Fruit fly (Drosophila melanogaster) Kc167 (cell line): ENCODE measurements around the gene Spn75F.

ENCODE experiments used
- Myc ChIP-seq: fragments of >200 bp; optimal IDR thresholded peaks from 2 replicates; lab custom pipeline; 2017; ENCODE audit warnings: missing external identifiers
- Sin3A ChIP-seq: fragments of >200 bp; optimal IDR thresholded peaks from 2 replicates; lab custom pipeline; 2018; ENCODE audit warnings: missing external identifiers
- h ChIP-seq: fragments of >200 bp; optimal IDR thresholded peaks from 3 replicates; lab custom pipeline; 2018; ENCODE audit warnings: missing external identifiers
- insv ChIP-seq: fragments of >200 bp; optimal IDR thresholded peaks from 3 replicates; lab custom pipeline; 2018; ENCODE audit warnings: missing external identifiers
- psq ChIP-seq: fragments of >200 bp; optimal IDR thresholded peaks from 2 replicates; lab custom pipeline; 2017; ENCODE audit warnings: missing external identifiers
- ttk ChIP-seq: sonication (Bioruptor generic); optimal IDR thresholded peaks from 2 replicates; lab custom pipeline; 2017; ENCODE audit warnings: missing external identifiers

Gene Spn75F

DNA sequence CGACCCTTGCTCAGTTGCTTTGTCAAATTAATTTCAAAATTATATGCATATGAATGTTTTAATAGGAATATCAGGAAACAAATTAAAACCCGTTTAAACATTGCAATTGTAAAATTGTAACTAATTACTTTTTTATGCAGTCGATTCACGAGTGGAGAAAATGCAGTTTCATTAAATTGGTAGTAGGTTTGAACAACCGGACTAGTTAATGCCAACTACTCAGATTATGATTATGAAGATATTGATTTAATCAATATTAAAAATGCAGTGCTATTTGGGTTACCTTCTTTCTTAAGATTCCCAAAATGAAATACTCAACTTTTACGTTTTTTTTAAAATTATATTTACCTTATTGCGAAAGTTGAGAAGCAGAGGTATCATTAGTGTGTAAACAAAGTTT is at the start of gene Spn75F:
TSS of gene Spn75F (minus strand) at position 101 of the 400 bp plus-strand sequence.
- TF ChIP-seq ttk (no peak), insv (lab: Kevin White, UChicago) (no peak), Sin3A (lab: Kevin White, UChicago) (no peak), psq (lab: Kevin White, UChicago) (no peak), h (no peak), Myc (lab: Kevin White, UChicago) (no peak)

DNA sequence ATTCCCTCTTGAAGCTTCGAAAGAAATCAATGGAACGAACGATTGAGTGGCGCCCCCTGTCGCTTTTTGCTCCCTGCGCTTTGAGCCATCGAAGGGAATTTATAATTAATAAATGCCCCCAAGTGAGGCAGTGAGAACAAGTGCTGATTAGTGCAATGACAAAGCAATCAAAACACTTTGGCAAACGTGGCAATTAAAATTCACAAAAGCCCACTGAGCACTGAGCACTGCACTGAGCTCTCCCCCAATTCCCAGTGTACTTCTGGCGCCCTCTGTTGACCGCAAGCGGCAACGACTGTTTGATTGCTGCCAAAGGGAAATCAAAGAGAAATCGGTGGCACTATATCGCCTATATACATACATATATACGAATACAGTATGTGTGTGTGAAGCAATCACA is 48.5 kb upstream of the Spn75F start:
- TF ChIP-seq psq (lab: Kevin White, UChicago) = no peak
- TF ChIP-seq Myc (lab: Kevin White, UChicago) = no peak
- TF ChIP-seq Sin3A (lab: Kevin White, UChicago) = no peak
- no peak for TF ChIP-seq ttk
- no peak for TF ChIP-seq insv (lab: Kevin White, UChicago)
- TF ChIP-seq h = no peak

DNA sequence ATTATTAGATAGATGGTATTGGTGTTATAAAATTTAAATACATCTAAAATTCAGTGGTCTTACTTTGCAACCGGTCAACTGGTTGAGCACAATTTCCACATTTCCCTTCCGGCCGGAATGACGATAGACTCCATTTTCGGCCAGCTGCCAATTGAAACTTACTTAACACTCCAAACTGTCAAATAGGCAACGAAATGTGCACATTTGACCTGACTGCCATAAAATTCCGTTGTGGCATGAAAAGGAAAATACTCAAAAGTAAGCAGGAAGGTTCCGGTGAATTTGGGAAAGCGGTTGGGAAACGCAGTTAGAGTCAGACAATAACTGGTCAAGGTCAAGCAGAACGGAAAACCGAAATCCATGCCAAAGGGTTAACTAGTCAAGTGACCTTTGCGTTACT is 47.2 kb upstream of the Spn75F start:
- TF ChIP-seq psq (lab: Kevin White, UChicago) (no peak), Sin3A (lab: Kevin White, UChicago) (no peak), Myc (lab: Kevin White, UChicago) (no peak), h (no peak), ttk (no peak), insv (lab: Kevin White, UChicago) (no peak)

DNA sequence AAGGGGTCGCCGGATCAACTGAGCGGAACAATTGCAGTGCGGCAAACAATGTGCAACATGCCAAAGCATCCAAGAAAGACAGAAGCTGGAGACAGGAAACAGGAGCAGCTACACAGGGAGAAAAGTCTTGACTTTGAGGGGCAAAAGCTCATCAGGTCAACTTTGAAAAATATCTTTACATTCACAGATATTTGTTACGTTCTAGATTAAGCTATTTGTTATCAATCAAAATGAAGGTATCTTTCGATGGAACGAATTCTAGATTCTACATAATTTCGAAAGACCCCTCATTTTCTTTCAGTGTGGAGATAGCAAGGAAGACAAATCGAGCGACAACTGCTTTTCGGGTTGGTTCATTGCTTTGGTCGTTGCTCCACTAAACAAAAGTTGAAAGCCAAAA is 45.9 kb upstream of the Spn75F start:
- TF ChIP-seq h = no peak
- TF ChIP-seq insv (lab: Kevin White, UChicago) = no peak
- TF ChIP-seq Myc (lab: Kevin White, UChicago) = no peak
- TF ChIP-seq psq (lab: Kevin White, UChicago) = no peak
- TF ChIP-seq ttk = no peak
- no peak for TF ChIP-seq Sin3A (lab: Kevin White, UChicago)

DNA sequence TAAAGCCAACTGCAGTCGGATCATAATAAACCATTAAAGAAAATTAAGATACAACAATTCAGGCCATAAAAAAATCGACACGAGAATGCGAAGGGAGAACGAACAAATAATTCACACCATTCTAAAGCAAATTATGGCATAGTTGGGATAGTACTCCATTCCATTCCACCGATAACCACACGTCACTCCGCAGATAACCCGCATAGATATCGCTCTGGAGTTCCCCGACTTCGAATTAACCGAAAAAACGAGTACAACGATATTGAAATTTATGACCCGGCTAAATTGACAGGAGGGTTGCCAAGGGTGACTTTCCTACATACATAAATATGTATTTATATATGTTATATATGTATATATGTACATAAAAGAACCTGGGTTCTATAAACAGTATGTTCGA is 45.3 kb upstream of the Spn75F start:
- TF ChIP-seq h = no peak
- TF ChIP-seq psq (lab: Kevin White, UChicago) = no peak
- no peak for TF ChIP-seq Sin3A (lab: Kevin White, UChicago)
- TF ChIP-seq insv (lab: Kevin White, UChicago) = no peak
- no peak for TF ChIP-seq Myc (lab: Kevin White, UChicago)
- no peak for TF ChIP-seq ttk

DNA sequence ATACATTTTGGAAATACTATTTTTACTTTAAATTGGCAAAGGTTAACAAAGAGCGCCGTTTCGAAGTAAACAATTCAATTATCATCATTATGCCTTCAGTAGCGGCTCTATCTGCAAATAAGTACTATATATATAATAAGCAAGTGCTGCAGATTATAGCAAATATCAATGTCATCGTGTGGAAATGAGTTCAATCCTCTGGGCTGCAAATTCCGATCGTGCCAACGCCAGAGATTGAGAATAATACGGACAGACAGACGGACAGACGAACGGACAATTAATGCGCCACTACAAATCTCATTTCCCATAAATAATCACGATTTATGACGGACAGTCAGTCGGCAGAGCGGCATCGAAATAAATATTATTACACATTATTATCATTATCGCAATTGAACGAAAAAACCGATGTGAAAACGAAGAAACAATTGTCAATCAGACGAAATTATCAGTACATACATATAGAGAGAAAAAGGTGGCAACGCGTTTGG is 44.8 kb upstream of the Spn75F start:
- TF ChIP-seq h (no peak), psq (lab: Kevin White, UChicago) (no peak), ttk (no peak), insv (lab: Kevin White, UChicago) (no peak), Sin3A (lab: Kevin White, UChicago) (no peak), Myc (lab: Kevin White, UChicago) (no peak)

DNA sequence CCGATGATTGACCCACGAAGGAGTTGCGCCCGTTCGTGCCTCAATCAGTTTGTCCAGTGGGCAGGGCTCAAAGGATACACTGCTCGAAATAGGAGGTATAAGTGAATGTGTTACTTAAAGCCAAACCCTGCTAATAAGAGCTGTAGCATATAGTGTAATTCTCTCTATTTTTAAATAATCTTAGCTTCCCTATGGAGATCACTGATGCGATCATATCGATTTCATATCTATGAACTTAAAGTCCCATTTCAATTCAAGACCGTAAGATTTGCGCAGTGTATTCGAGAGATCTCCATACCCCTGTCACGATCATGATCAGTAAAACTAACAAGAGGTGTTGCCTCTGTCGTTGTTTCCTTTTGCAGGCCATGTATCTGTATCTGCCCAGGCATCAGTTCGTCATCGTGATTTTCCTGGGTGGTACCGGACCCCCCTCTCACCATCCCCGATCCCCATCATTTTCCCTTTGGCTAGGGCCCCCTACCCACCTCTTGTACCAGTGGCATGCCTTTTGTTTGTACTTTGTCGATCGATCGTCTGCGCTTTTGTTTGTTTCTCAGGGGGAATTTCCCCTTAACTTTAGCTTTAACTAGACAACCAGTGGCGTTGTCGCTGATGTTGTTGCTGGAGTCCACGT is 43.7 kb upstream of the Spn75F start:
- no peak for TF ChIP-seq Myc (lab: Kevin White, UChicago)
- TF ChIP-seq ttk = no peak
- TF ChIP-seq insv (lab: Kevin White, UChicago) = no peak
- no peak for TF ChIP-seq h
- no peak for TF ChIP-seq Sin3A (lab: Kevin White, UChicago)
- TF ChIP-seq psq (lab: Kevin White, UChicago) = no peak

DNA sequence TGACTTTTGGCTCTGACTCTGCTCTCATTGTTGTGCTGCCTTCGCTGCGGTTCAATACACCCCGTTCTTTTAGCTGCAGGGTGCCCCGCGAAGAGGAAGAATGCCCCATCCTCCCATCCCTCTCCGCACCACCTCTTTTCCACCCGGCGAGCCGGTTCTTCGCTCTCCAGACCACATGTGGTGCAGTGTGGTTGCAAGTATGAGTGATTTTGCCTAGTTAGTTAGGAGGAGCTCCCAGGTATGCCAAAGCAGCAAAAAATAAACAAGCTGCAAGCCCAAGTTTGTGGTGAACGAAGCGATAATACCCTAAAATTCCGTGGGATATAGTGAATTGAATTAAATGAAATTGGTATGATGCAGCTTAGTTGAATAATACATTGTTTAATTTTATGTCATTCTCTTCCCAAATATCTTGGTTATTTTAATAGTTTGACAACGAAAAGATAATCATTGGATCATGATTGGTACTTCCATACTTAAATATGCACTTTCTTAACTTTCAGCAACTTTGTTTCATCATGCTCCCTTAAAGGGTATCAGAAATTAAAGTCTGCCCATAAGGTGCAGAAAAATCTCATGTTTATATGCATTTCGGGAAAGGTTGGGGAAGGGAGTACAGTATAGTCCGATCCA is 42.8 kb upstream of the Spn75F start:
- TF ChIP-seq h (no peak), insv (lab: Kevin White, UChicago) (no peak), Sin3A (lab: Kevin White, UChicago) (no peak), ttk (no peak), psq (lab: Kevin White, UChicago) (no peak), Myc (lab: Kevin White, UChicago) (no peak)

DNA sequence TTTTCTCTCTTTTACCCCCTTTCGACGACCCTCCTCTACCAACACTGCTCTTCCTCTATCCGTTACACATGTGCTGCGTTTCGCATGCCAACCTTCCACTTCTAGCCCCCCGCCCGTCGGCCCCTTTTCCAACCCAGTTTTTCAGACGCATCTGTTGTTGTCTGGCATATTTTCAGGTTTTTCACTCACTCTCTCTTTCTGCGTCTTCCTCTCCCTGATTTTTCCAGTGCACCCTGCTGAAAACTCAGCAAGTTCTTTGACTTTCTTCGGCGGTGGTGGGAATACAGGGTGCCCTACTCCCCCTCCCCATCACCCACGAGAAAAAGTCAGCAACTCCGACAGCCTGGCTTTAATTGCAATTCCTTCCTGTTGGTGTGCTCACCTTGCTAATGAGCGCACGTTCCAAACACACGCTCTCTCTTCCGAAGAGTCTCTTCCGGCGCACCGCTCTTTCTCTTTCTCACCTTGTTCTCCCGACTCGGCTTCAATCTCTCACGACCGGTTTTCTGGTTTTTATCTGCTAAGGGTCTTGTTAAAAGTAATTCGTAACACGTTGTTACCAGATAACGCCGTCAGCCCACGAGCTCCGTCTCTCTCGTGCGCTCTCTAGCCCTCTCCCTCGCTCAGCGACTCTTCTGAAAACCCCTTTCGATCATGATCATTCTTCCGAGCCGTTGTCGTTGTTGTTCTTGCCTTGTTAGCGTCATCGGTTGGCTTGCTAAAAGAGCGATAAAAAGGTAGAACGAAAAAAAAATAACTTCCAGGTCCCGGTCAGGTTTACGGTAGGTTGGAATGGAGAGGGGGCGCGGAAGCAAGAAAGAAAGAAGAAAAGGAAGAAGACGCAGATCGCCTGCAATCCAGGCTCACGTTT is 42.1 kb upstream of the Spn75F start:
- no peak for TF ChIP-seq Myc (lab: Kevin White, UChicago)
- TF ChIP-seq psq (lab: Kevin White, UChicago) = no peak
- TF ChIP-seq ttk = no peak
- no peak for TF ChIP-seq insv (lab: Kevin White, UChicago)
- TF ChIP-seq Sin3A (lab: Kevin White, UChicago) = no peak
- no peak for TF ChIP-seq h

DNA sequence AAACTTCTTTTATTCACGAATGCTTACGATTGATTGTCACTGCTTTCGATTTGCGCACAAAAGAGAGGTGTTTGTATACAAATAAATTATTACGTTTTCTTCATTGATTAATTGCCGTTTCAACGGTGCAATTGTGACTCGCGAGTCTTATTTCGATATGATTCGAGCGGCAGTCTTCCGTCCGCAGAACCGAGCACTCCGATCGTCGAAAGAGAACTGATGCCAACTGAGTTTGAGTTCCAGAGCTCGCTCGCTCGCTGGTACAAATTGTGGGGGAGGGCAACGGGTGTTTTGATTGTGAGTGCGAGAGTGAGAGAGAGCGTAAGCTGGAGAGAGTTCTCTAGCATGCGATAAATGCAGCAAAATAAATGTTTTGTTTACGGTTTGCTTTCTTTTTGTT is 41.0 kb upstream of the Spn75F start:
- TF ChIP-seq ttk (no peak), Sin3A (lab: Kevin White, UChicago) (no peak), h (no peak), psq (lab: Kevin White, UChicago) (no peak)

DNA sequence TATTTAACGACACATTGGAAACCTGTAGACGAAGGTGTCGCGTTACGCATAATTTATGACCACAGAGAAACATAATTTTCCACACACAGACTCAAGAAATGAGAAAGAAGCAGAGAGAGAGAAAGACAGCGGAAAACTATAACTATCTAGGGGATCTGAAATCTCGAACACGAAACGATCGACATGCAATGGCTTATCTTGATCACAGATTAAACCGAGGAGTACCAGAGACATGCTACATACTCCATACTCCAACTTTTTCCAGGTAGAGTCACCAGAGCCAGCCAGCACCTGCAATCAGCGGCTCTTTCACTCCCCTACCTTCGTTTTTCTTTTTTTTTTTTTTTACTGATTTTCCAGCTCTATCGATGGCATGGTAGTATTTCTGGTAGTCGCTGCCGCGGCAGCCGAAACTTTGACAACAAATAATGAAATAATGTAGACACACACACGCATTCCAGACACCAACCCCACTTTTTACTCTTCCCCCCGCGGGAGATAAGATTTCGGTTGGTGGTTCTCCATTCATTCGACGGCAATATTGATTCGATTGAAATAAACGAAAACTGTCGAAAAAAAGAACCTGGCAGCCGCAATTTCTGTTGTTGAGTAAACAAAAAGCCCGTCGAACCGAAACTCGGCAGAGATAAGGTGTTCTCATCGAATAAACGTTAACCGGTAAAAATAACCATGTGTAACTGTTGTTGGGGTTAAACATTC is 39.4 kb upstream of the Spn75F start:
- TF ChIP-seq ttk (no peak), Sin3A (lab: Kevin White, UChicago) (no peak), psq (lab: Kevin White, UChicago) (no peak)
